Fruit fly (Drosophila melanogaster) S2 (cell line): ENCODE measurements around the gene CG43347.
A peak's percentile ranks its signal among the peaks of the same experiment; 100 is the strongest.

Source experiments
- CG8478 ChIP-seq: fragments of >200 bp; optimal IDR thresholded peaks from 2 replicates; lab custom pipeline; 2018
- CTCF ChIP-seq, 2 experiments: fragments of >200 bp; optimal IDR thresholded peaks; 2 replicates each; lab custom pipeline; 2018

- TF ChIP-seq CG8478 (lab: Kevin White, UChicago) = no peak
- TF ChIP-seq CTCF (optimal IDR thresholded peaks at IDR 0.05; lab: Kevin White, UChicago) = peak; percentile 25 to 47
Observed at dm6 chrX:10627062-10627756, 7.2 kb upstream of the CG43347 start, which contains the start of the genes CG9806 and X11Lbeta.
